2 worm cellular contexts compared by ENCODE assay signal in the genomic region with DNA sequence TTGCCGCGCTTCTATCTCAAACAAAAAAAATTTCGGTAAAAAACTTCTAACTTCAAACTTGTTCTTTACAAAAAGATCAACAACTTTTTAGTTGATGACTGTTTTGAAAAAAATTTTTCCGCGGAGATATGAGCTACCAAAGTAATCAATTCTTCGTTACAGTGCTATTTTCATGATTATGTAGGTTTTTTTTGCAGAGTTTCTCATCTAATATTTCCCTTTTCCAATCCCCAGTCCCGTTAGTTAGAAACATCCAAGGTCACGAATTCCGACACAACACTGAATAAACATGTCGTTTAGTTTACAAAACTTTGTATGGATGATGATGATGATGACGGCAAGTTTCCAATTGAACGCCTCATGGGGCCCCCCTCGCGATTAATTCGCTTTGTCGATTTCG.
A peak's percentile ranks its signal among the peaks of the same experiment; 100 is the strongest.
TF ChIP-seq lines count a peak whose summit lies in the region.

No protein-coding gene starts in this region.

TF ChIP-seq in whole organism, L1 larva, 84 proteins besides CTCF, POLR2A, EP300 and RAD21:
- TF ChIP-seq nhr-85 (tag; lab: Kevin White, UChicago) (peak; percentile 29), sptf-1 (tag; optimal IDR thresholded peaks at IDR 0.05; lab: Kevin White, UChicago) (no peak), blmp-1 (tag; optimal IDR thresholded peaks at IDR 0.05; lab: Kevin White, UChicago) (no peak), elt-2 (tag; optimal IDR thresholded peaks at IDR 0.05; lab: Kevin White, UChicago) (no peak), fkh-8 (tag; optimal IDR thresholded peaks at IDR 0.05; lab: Kevin White, UChicago) (no peak), alr-1 (tag; optimal IDR thresholded peaks at IDR 0.05; lab: Kevin White, UChicago; ENCODE audit: borderline replicate concordance) (no peak), sup-37 (GFP tag; optimal IDR thresholded peaks at IDR 0.05; lab: Kevin White, UChicago) (no peak), egl-27 (tag; optimal IDR thresholded peaks at IDR 0.05; lab: Kevin White, UChicago) (no peak)

TF ChIP-seq in whole organism, L4 larva, 104 proteins besides CTCF, POLR2A, EP300 and RAD21:
- peak in 1 of 2 experiments; percentile 81 for TF ChIP-seq unc-62 (GFP tag; optimal IDR thresholded peaks at IDR 0.05 in 1 of 2; lab: Kevin White, UChicago)
- no peak for TF ChIP-seq unc-62 (tag; optimal IDR thresholded peaks at IDR 0.05; lab: Kevin White, UChicago)
- TF ChIP-seq F26F4.8 (GFP tag; conservative IDR thresholded peaks at IDR 0.05; lab: Robert Waterston, UW) = no peak
- peak; percentile 77 for TF ChIP-seq aha-1 (tag; lab: Kevin White, UChicago)
- no peak for TF ChIP-seq nhr-10 (tag; optimal IDR thresholded peaks at IDR 0.05; lab: Kevin White, UChicago)
- TF ChIP-seq unc-39 (tag; optimal IDR thresholded peaks at IDR 0.05; lab: Kevin White, UChicago) = no peak
- TF ChIP-seq dmd-6 (GFP tag; IDR thresholded peaks at IDR 0.05; lab: Robert Waterston, UW) = no peak

Comparison
In these comparisons a context has a peak if more than half of its experiments do, and no peak if none do; other contexts are left out.
1. Of the 29 proteins assayed by ChIP-seq in both whole organism, L4 larva and whole organism, L1 larva: peak only in whole organism, L4 larva: aha-1; only in whole organism, L1 larva: none; in both: none; in neither: 27; mixed calls (peak in some experiments, not most) for 1.